Fruit fly (Drosophila melanogaster) whole organism, adult: ENCODE measurements around the gene LUBEL.

Experiments used
- CG11617 ChIP-seq: fragments of 200-800 bp; sonication (Bioruptor generic); optimal IDR thresholded peaks from 2 replicates; lab custom pipeline; 2017; ENCODE audit warnings: mild to moderate bottlenecking, missing biosample characterization, missing genetic modification reagents, missing genetic modification characterization
- CG12768 ChIP-seq: fragments of 200-800 bp; sonication (Bioruptor generic); optimal IDR thresholded peaks from 2 replicates; lab custom pipeline; 2017; ENCODE audit warnings: missing biosample characterization, missing genetic modification characterization, mild to moderate bottlenecking, moderate library complexity, missing genetic modification reagents
- CG14711 ChIP-seq: fragments of 200-800 bp; sonication (Bioruptor generic); optimal IDR thresholded peaks from 2 replicates; lab custom pipeline; 2018; ENCODE audit warnings: missing biosample characterization, mild to moderate bottlenecking, missing genetic modification characterization, moderate library complexity
- CG1620 ChIP-seq: fragments of 200-800 bp; sonication (Bioruptor generic); optimal IDR thresholded peaks from 2 replicates; lab custom pipeline; 2016; ENCODE audit warnings: missing biosample characterization, missing genetic modification characterization
- CG33017 ChIP-seq: fragments of 200-800 bp; sonication (Bioruptor generic); optimal IDR thresholded peaks from 2 replicates; lab custom pipeline; 2018; ENCODE audit warnings: missing biosample characterization, mild to moderate bottlenecking, missing genetic modification characterization, moderate library complexity
- CG5204 ChIP-seq: fragments of 200-800 bp; sonication (Bioruptor generic); optimal IDR thresholded peaks from 2 replicates; lab custom pipeline; 2016; ENCODE audit warnings: missing biosample characterization, missing genetic modification characterization
- CG7045 ChIP-seq: fragments of 200-800 bp; sonication (Bioruptor generic); optimal IDR thresholded peaks from 2 replicates; lab custom pipeline; 2017; ENCODE audit warnings: missing biosample characterization, mild to moderate bottlenecking, missing genetic modification characterization
- CG7101 ChIP-seq: fragments of 200-800 bp; sonication (Bioruptor generic); optimal IDR thresholded peaks from 2 replicates; lab custom pipeline; 2018; ENCODE audit warnings: missing biosample characterization, mild to moderate bottlenecking, missing genetic modification characterization, moderate library complexity
- Clk ChIP-seq: fragments of 200-800 bp; sonication (Bioruptor generic); optimal IDR thresholded peaks from 2 replicates; lab custom pipeline; 2017; ENCODE audit warnings: missing biosample characterization, missing genetic modification characterization
- Crg-1 ChIP-seq: fragments of 200-800 bp; sonication (Bioruptor generic); optimal IDR thresholded peaks from 2 replicates; lab custom pipeline; 2016; ENCODE audit warnings: missing biosample characterization, missing genetic modification characterization
- Hr96 ChIP-seq: fragments of 200-800 bp; sonication (Bioruptor generic); optimal IDR thresholded peaks from 2 replicates; lab custom pipeline; 2016; ENCODE audit warnings: missing biosample characterization, missing genetic modification characterization
- Mnt ChIP-seq: fragments of 200-800 bp; sonication (Bioruptor generic); optimal IDR thresholded peaks from 2 replicates; lab custom pipeline; 2016; ENCODE audit warnings: missing biosample characterization, mild to moderate bottlenecking, missing genetic modification characterization
- bab1 ChIP-seq: fragments of 200-800 bp; sonication (Bioruptor generic); optimal IDR thresholded peaks from 3 replicates; lab custom pipeline; 2019; ENCODE audit warnings: missing biosample characterization, mild to moderate bottlenecking, missing genetic modification characterization, moderate library complexity
- cic ChIP-seq: fragments of 200-800 bp; sonication (Bioruptor generic); optimal IDR thresholded peaks from 2 replicates; lab custom pipeline; 2017; ENCODE audit warnings: missing biosample characterization, mild to moderate bottlenecking, missing genetic modification characterization, moderate library complexity
- cnc ChIP-seq, 2 experiments: fragments of >200 bp; optimal IDR thresholded peaks; 2 replicates each; lab custom pipeline; 2017
- kay ChIP-seq: fragments of 200-800 bp; sonication (Bioruptor generic); peaks from one replicate; lab custom pipeline; 2016; ENCODE audit warnings: missing biosample characterization, missing genetic modification characterization, borderline replicate concordance
- ovo ChIP-seq: fragments of 200-800 bp; sonication (Bioruptor generic); optimal IDR thresholded peaks from 2 replicates; lab custom pipeline; 2016; ENCODE audit warnings: missing biosample characterization, missing genetic modification characterization
- pad ChIP-seq: fragments of 200-800 bp; sonication (Bioruptor generic); optimal IDR thresholded peaks from 3 replicates; lab custom pipeline; 2017; ENCODE audit warnings: missing biosample characterization, missing genetic modification characterization, mild to moderate bottlenecking, moderate library complexity, missing genetic modification reagents
- tj ChIP-seq: fragments of 200-800 bp; sonication (Bioruptor generic); optimal IDR thresholded peaks from 3 replicates; lab custom pipeline; 2017; ENCODE audit warnings: missing biosample characterization, mild to moderate bottlenecking, missing genetic modification characterization, moderate library complexity
- toe ChIP-seq: fragments of 200-800 bp; sonication (Bioruptor generic); optimal IDR thresholded peaks from 2 replicates; lab custom pipeline; 2016; ENCODE audit warnings: missing biosample characterization, missing genetic modification characterization

LUBEL gene

dm6 chr2L:6794418-6794793, 21.9 kb upstream of the LUBEL start:
- TF ChIP-seq kay (GFP tag; lab: Kevin White, UChicago) = no peak
- peak; percentile 30 for TF ChIP-seq bab1 (GFP tag; lab: Kevin White, UChicago)

dm6 chr2L:6793763-6794417, 21.3 kb upstream of the LUBEL start:
- no peak for TF ChIP-seq ovo
- no peak for TF ChIP-seq cic (GFP tag; lab: Kevin White, UChicago)

- TF ChIP-seq kay (GFP tag; lab: Kevin White, UChicago) (peak; percentile 79), CG33017 (tag; lab: Kevin White, UChicago) (no peak), cic (GFP tag; lab: Kevin White, UChicago) (peak; percentile 6), CG12768 (GFP tag; lab: Kevin White, UChicago) (peak; percentile 11)
Measured at dm6 chr2L:6791845-6792443, 19.4 kb upstream of the LUBEL start.

dm6 chr2L:6789358-6789757, 16.8 kb upstream of the LUBEL start:
- TF ChIP-seq kay (GFP tag; lab: Kevin White, UChicago) (peak; percentile 94), tj (no peak), CG7101 (tag; lab: Kevin White, UChicago) (no peak), CG14711 (no peak), CG1620 (GFP tag; lab: Kevin White, UChicago) (no peak), toe (GFP tag; lab: Kevin White, UChicago) (no peak), cnc (optimal IDR thresholded peaks at IDR 0.05; lab: Kevin White, UChicago) (no peak), bab1 (GFP tag; lab: Kevin White, UChicago) (no peak), CG5204 (GFP tag; lab: Kevin White, UChicago) (peak; percentile 23), Clk (GFP tag; lab: Kevin White, UChicago) (no peak), CG11617 (GFP tag; lab: Kevin White, UChicago) (no peak), CG33017 (tag; lab: Kevin White, UChicago) (peak; percentile 31), Hr96 (no peak), ovo (no peak), cic (GFP tag; lab: Kevin White, UChicago) (peak; percentile 80), Mnt (GFP tag; lab: Kevin White, UChicago) (no peak), CG12768 (GFP tag; lab: Kevin White, UChicago) (peak; percentile 48), Crg-1 (no peak), CG7045 (GFP tag; lab: Kevin White, UChicago) (peak; percentile 5), pad (no peak)

- no peak for TF ChIP-seq Clk (GFP tag; lab: Kevin White, UChicago)
- no peak for TF ChIP-seq CG14711
- TF ChIP-seq Mnt (GFP tag; lab: Kevin White, UChicago) = no peak
- TF ChIP-seq cnc (optimal IDR thresholded peaks at IDR 0.05; lab: Kevin White, UChicago) = no peak
- no peak for TF ChIP-seq ovo
- no peak for TF ChIP-seq CG7045 (GFP tag; lab: Kevin White, UChicago)
- TF ChIP-seq CG11617 (GFP tag; lab: Kevin White, UChicago) = no peak
- TF ChIP-seq CG7101 (tag; lab: Kevin White, UChicago) = no peak
- TF ChIP-seq cic (GFP tag; lab: Kevin White, UChicago) = no peak
- no peak for TF ChIP-seq CG5204 (GFP tag; lab: Kevin White, UChicago)
- no peak for TF ChIP-seq CG12768 (GFP tag; lab: Kevin White, UChicago)
- TF ChIP-seq pad = no peak
- no peak for TF ChIP-seq kay (GFP tag; lab: Kevin White, UChicago)
- no peak for TF ChIP-seq CG33017 (tag; lab: Kevin White, UChicago)
- TF ChIP-seq Crg-1 = no peak
- no peak for TF ChIP-seq tj
- TF ChIP-seq CG1620 (GFP tag; lab: Kevin White, UChicago) = no peak
- TF ChIP-seq Hr96 = no peak
- TF ChIP-seq bab1 (GFP tag; lab: Kevin White, UChicago) = no peak
Measured at dm6 chr2L:6787973-6788368, 15.4 kb upstream of the LUBEL start.

- peak; percentile 85 for TF ChIP-seq Crg-1
- TF ChIP-seq CG5204 (GFP tag; lab: Kevin White, UChicago) = peak; percentile 95
- TF ChIP-seq tj = peak; percentile 57
- TF ChIP-seq Mnt (GFP tag; lab: Kevin White, UChicago) = peak; percentile 78
- peak; percentile 97 for TF ChIP-seq CG12768 (GFP tag; lab: Kevin White, UChicago)
- peak; percentile 88 for TF ChIP-seq CG33017 (tag; lab: Kevin White, UChicago)
- peak; percentile 94 for TF ChIP-seq kay (GFP tag; lab: Kevin White, UChicago)
- TF ChIP-seq Hr96 = peak; percentile 91
- TF ChIP-seq cic (GFP tag; lab: Kevin White, UChicago) = peak; percentile 94
- peak; percentile 90 for TF ChIP-seq bab1 (GFP tag; lab: Kevin White, UChicago)
- peak; percentile 82 for TF ChIP-seq Clk (GFP tag; lab: Kevin White, UChicago)
- TF ChIP-seq ovo = peak; percentile 86
- peak; percentile 80 for TF ChIP-seq CG1620 (GFP tag; lab: Kevin White, UChicago)
- no peak for TF ChIP-seq cnc (optimal IDR thresholded peaks at IDR 0.05; lab: Kevin White, UChicago)
- TF ChIP-seq CG14711 = peak; percentile 76
- TF ChIP-seq toe (GFP tag; lab: Kevin White, UChicago) = peak; percentile 94
- TF ChIP-seq CG11617 (GFP tag; lab: Kevin White, UChicago) = peak; percentile 96
- TF ChIP-seq pad = peak; percentile 85
- peak; percentile 93 for TF ChIP-seq CG7101 (tag; lab: Kevin White, UChicago)
- peak; percentile 83 for TF ChIP-seq CG7045 (GFP tag; lab: Kevin White, UChicago)
Measured at dm6 chr2L:6787029-6787972, 14.7 kb upstream of the LUBEL start.
